Fruit fly (Drosophila melanogaster) whole organism, embryonic: ENCODE measurements around the gene CG13373.

ENCODE experiments used
- CG11723 ChIP-seq: fragments of 200-800 bp; sonication (Bioruptor generic); optimal IDR thresholded peaks from 2 replicates; lab custom pipeline; 2017; ENCODE audit warnings: missing biosample characterization, mild to moderate bottlenecking, missing genetic modification characterization
- CG12104 ChIP-seq: fragments of 200-800 bp; sonication (Bioruptor generic); optimal IDR thresholded peaks from 3 replicates; lab custom pipeline; 2016; ENCODE audit warnings: missing biosample characterization, missing genetic modification characterization
- CG12219 ChIP-seq: fragments of 200-800 bp; sonication (Bioruptor generic); optimal IDR thresholded peaks from 3 replicates; lab custom pipeline; 2018; ENCODE audit warnings: missing biosample characterization, mild to moderate bottlenecking, missing genetic modification characterization
- CG12769 ChIP-seq: fragments of 200-800 bp; sonication (Bioruptor generic); optimal IDR thresholded peaks from 2 replicates; lab custom pipeline; 2019; ENCODE audit warnings: missing biosample characterization, mild to moderate bottlenecking, missing genetic modification characterization, moderate library complexity
- CG13624 ChIP-seq: fragments of 200-800 bp; sonication (Bioruptor generic); optimal IDR thresholded peaks from 2 replicates; lab custom pipeline; 2016; ENCODE audit warnings: missing biosample characterization, missing genetic modification characterization
- CG13775 ChIP-seq: fragments of 200-800 bp; sonication (Bioruptor generic); optimal IDR thresholded peaks from 3 replicates; lab custom pipeline; 2017; ENCODE audit warnings: missing biosample characterization, mild to moderate bottlenecking, missing genetic modification characterization
- CG13894 ChIP-seq: fragments of 200-800 bp; sonication (Bioruptor generic); optimal IDR thresholded peaks from 3 replicates; lab custom pipeline; 2018; ENCODE audit warnings: missing biosample characterization, mild to moderate bottlenecking, missing genetic modification characterization, moderate library complexity
- CG15479 ChIP-seq: fragments of 200-800 bp; sonication (Bioruptor generic); optimal IDR thresholded peaks from 3 replicates; lab custom pipeline; 2019; ENCODE audit warnings: missing biosample characterization, mild to moderate bottlenecking, missing genetic modification characterization, moderate library complexity
- CG18011 ChIP-seq: fragments of 200-800 bp; sonication (Bioruptor generic); optimal IDR thresholded peaks from 2 replicates; lab custom pipeline; 2017; ENCODE audit warnings: missing biosample characterization, missing genetic modification characterization, mild to moderate bottlenecking, moderate library complexity, missing genotype
- CG2116 ChIP-seq: fragments of 200-800 bp; sonication (Bioruptor generic); optimal IDR thresholded peaks from 3 replicates; lab custom pipeline; 2018; ENCODE audit warnings: missing biosample characterization, mild to moderate bottlenecking, missing genetic modification characterization
- CG2712 ChIP-seq: fragments of 200-800 bp; optimal IDR thresholded peaks from 3 replicates; lab custom pipeline; 2019; ENCODE audit warnings: missing biosample characterization, mild to moderate bottlenecking, missing genetic modification characterization, moderate library complexity
- CG30403 ChIP-seq: fragments of 200-800 bp; sonication (Bioruptor generic); optimal IDR thresholded peaks from 3 replicates; lab custom pipeline; 2016; ENCODE audit warnings: missing biosample characterization, missing genetic modification characterization
- CG34224 ChIP-seq: fragments of 200-800 bp; sonication (Bioruptor generic); IDR thresholded peaks from 3 replicates; pipeline ENCODE4 v1.3.6; 2022; ENCODE audit warnings: missing biosample characterization, missing genetic modification characterization; ENCODE audit not compliant: partially characterized antibody
- CG4707 ChIP-seq: fragments of 200-800 bp; sonication (Bioruptor generic); optimal IDR thresholded peaks from 2 replicates; lab custom pipeline; 2018; ENCODE audit warnings: missing biosample characterization, mild to moderate bottlenecking, missing genetic modification characterization, moderate library complexity
- CG4854 ChIP-seq: fragments of 200-800 bp; sonication (Bioruptor generic); optimal IDR thresholded peaks from 2 replicates; lab custom pipeline; 2016; ENCODE audit warnings: missing biosample characterization, missing genetic modification characterization, inconsistent platforms
- CG7839 ChIP-seq: fragments of 200-800 bp; sonication (Bioruptor generic); optimal IDR thresholded peaks from 3 replicates; lab custom pipeline; 2018; ENCODE audit warnings: missing biosample characterization, mild to moderate bottlenecking, missing genetic modification characterization, moderate library complexity
- CG8281 ChIP-seq: fragments of 200-800 bp; sonication (Bioruptor generic); optimal IDR thresholded peaks from 2 replicates; lab custom pipeline; 2018; ENCODE audit warnings: missing biosample characterization, mild to moderate bottlenecking, missing genetic modification characterization, moderate library complexity
- CG8765 ChIP-seq: fragments of 200-800 bp; sonication (Bioruptor generic); IDR thresholded peaks from 2 replicates; pipeline ENCODE4 v1.3.6; 2022; ENCODE audit warnings: missing biosample characterization, missing genetic modification characterization
- CG9215 ChIP-seq: fragments of 200-800 bp; sonication (Bioruptor generic); IDR thresholded peaks from 2 replicates; pipeline ENCODE4 v1.3.6; 2022; ENCODE audit warnings: missing biosample characterization, missing genetic modification characterization
- CG9876 ChIP-seq: fragments of 200-800 bp; sonication (Bioruptor generic); optimal IDR thresholded peaks from 2 replicates; lab custom pipeline; 2016; ENCODE audit warnings: missing biosample characterization, missing genetic modification characterization
- CHES-1-like ChIP-seq: fragments of 200-800 bp; sonication (Bioruptor generic); optimal IDR thresholded peaks from 2 replicates; lab custom pipeline; 2016; ENCODE audit warnings: missing biosample characterization, missing genetic modification characterization
- Camta ChIP-seq: fragments of 200-800 bp; sonication (Bioruptor generic); optimal IDR thresholded peaks from 2 replicates; lab custom pipeline; 2016; ENCODE audit warnings: missing biosample characterization, missing genetic modification characterization
- Dek ChIP-seq: fragments of 200-800 bp; sonication (Bioruptor generic); optimal IDR thresholded peaks from 3 replicates; lab custom pipeline; 2019; ENCODE audit warnings: missing biosample characterization, mild to moderate bottlenecking, missing genetic modification characterization, moderate library complexity
- Doc3 ChIP-seq: fragments of 200-800 bp; sonication (Bioruptor generic); IDR thresholded peaks from 3 replicates; pipeline ENCODE4 v1.3.6; 2022; ENCODE audit warnings: missing biosample characterization, missing genetic modification characterization; ENCODE audit not compliant: partially characterized antibody
- Hand ChIP-seq: fragments of 200-800 bp; sonication (Bioruptor generic); optimal IDR thresholded peaks from 2 replicates; lab custom pipeline; 2017; ENCODE audit warnings: mild to moderate bottlenecking, missing biosample characterization, missing genetic modification reagents, missing genetic modification characterization
- Hmr ChIP-seq: fragments of 200-800 bp; sonication (Bioruptor generic); optimal IDR thresholded peaks from 3 replicates; lab custom pipeline; 2017; ENCODE audit warnings: mild to moderate bottlenecking, missing biosample characterization, missing genetic modification reagents, missing genetic modification characterization
- Jarid2 ChIP-seq: fragments of 200-800 bp; sonication (Bioruptor generic); optimal IDR thresholded peaks from 3 replicates; lab custom pipeline; 2017; ENCODE audit warnings: mild to moderate bottlenecking, missing biosample characterization, missing genetic modification reagents, missing genetic modification characterization
- MESR4 ChIP-seq: fragments of 200-800 bp; sonication (Bioruptor generic); optimal IDR thresholded peaks from 2 replicates; lab custom pipeline; 2018; ENCODE audit warnings: missing biosample characterization, mild to moderate bottlenecking, missing genetic modification characterization, moderate library complexity
- Oaz ChIP-seq: fragments of 200-800 bp; sonication (Bioruptor generic); IDR thresholded peaks from 2 replicates; pipeline ENCODE4 v1.3.6; 2022; ENCODE audit warnings: missing biosample characterization, missing genetic modification characterization
- Ravus ChIP-seq: fragments of 200-800 bp; sonication (Bioruptor generic); IDR thresholded peaks from 2 replicates; pipeline ENCODE4 v1.3.6; 2022; ENCODE audit warnings: missing biosample characterization, missing genetic modification characterization
- Sry-δ ChIP-seq: fragments of 200-800 bp; sonication (Bioruptor generic); optimal IDR thresholded peaks from 2 replicates; lab custom pipeline; 2016; ENCODE audit warnings: missing biosample characterization, missing genetic modification characterization
- Trl ChIP-seq, 3 experiments: fragments of >200 bp in 2 of 3; fragments of 200-800 bp in 1 of 3; sonication (Bioruptor generic) in 1 of 3; optimal IDR thresholded peaks; 2 replicates in 1 of 3; 3 replicates in 2 of 3; lab custom pipeline; 2016 to 2017; ENCODE audit warnings: missing biosample characterization in 1 of 3, missing genetic modification characterization in 1 of 3
- Usf ChIP-seq: fragments of 200-800 bp; sonication (Bioruptor generic); optimal IDR thresholded peaks from 2 replicates; lab custom pipeline; 2017; ENCODE audit warnings: missing genotype, missing biosample characterization, missing genetic modification characterization
- br ChIP-seq: fragments of >200 bp; optimal IDR thresholded peaks from 2 replicates; lab custom pipeline; 2017
- cas ChIP-seq: fragments of 200-800 bp; sonication (Bioruptor generic); IDR thresholded peaks from 2 replicates; pipeline ENCODE4 v1.3.6; 2022; ENCODE audit warnings: missing biosample characterization, missing genetic modification characterization
- cato ChIP-seq: fragments of 200-800 bp; sonication (Bioruptor generic); optimal IDR thresholded peaks from 2 replicates; lab custom pipeline; 2016; ENCODE audit warnings: missing biosample characterization, missing genetic modification characterization, borderline replicate concordance
- ems ChIP-seq: fragments of 200-800 bp; sonication (Bioruptor generic); optimal IDR thresholded peaks from 3 replicates; lab custom pipeline; 2016; ENCODE audit warnings: missing biosample characterization, missing genetic modification characterization
- exex ChIP-seq: fragments of 200-800 bp; sonication (Bioruptor generic); optimal IDR thresholded peaks from 4 replicates; lab custom pipeline; 2018; ENCODE audit warnings: missing biosample characterization, mild to moderate bottlenecking, missing genetic modification characterization, moderate library complexity
- gsb ChIP-seq: fragments of 200-800 bp; sonication (Bioruptor generic); IDR thresholded peaks from 2 replicates; pipeline ENCODE4 v1.3.6; 2022; ENCODE audit warnings: missing biosample characterization, missing genetic modification characterization
- ham ChIP-seq: fragments of 200-800 bp; sonication (Bioruptor generic); IDR thresholded peaks from 2 replicates; pipeline ENCODE4 v1.3.6; 2022; ENCODE audit warnings: missing biosample characterization, missing genetic modification characterization
- jumu ChIP-seq: fragments of 200-800 bp; sonication (Bioruptor generic); optimal IDR thresholded peaks from 3 replicates; lab custom pipeline; 2016; ENCODE audit warnings: missing biosample characterization, missing genetic modification characterization
- lab ChIP-seq: fragments of 200-800 bp; sonication (Bioruptor generic); optimal IDR thresholded peaks from 3 replicates; lab custom pipeline; 2017; ENCODE audit warnings: missing biosample characterization, missing genetic modification characterization, mild to moderate bottlenecking, moderate library complexity, missing genetic modification reagents
- mam ChIP-seq: fragments of 200-800 bp; sonication (Bioruptor generic); optimal IDR thresholded peaks from 3 replicates; lab custom pipeline; 2016; ENCODE audit warnings: missing biosample characterization, missing genetic modification characterization
- odd ChIP-seq: fragments of 200-800 bp; sonication (Bioruptor generic); optimal IDR thresholded peaks from 2 replicates; lab custom pipeline; 2017; ENCODE audit warnings: missing biosample characterization, mild to moderate bottlenecking, missing genetic modification characterization
- repo ChIP-seq: fragments of 200-800 bp; sonication (Bioruptor generic); optimal IDR thresholded peaks from 2 replicates; lab custom pipeline; 2016; ENCODE audit warnings: missing biosample characterization, missing genetic modification characterization
- row ChIP-seq: fragments of 200-800 bp; sonication (Bioruptor generic); IDR thresholded peaks from 3 replicates; pipeline ENCODE4 v1.3.6; 2022; ENCODE audit warnings: missing biosample characterization, missing genetic modification characterization
- seq ChIP-seq: fragments of 200-800 bp; sonication (Bioruptor generic); IDR thresholded peaks from 2 replicates; pipeline ENCODE4 v1.3.6; 2022; ENCODE audit warnings: missing biosample characterization, missing genetic modification characterization
- slbo ChIP-seq: fragments of 200-800 bp; sonication (Bioruptor generic); IDR thresholded peaks from 2 replicates; pipeline ENCODE4 v1.3.6; 2022; ENCODE audit warnings: missing biosample characterization, missing genetic modification characterization
- sob ChIP-seq: fragments of 200-800 bp; sonication (Bioruptor generic); IDR thresholded peaks from 2 replicates; pipeline ENCODE4 v1.3.6; 2022; ENCODE audit warnings: missing biosample characterization, missing genetic modification characterization
- tin ChIP-seq: fragments of 200-800 bp; sonication (Bioruptor generic); optimal IDR thresholded peaks from 3 replicates; lab custom pipeline; 2016; ENCODE audit warnings: missing biosample characterization, missing genetic modification characterization
- yki ChIP-seq: fragments of >200 bp; optimal IDR thresholded peaks from 3 replicates; lab custom pipeline; 2018

CG13373 gene

DNA sequence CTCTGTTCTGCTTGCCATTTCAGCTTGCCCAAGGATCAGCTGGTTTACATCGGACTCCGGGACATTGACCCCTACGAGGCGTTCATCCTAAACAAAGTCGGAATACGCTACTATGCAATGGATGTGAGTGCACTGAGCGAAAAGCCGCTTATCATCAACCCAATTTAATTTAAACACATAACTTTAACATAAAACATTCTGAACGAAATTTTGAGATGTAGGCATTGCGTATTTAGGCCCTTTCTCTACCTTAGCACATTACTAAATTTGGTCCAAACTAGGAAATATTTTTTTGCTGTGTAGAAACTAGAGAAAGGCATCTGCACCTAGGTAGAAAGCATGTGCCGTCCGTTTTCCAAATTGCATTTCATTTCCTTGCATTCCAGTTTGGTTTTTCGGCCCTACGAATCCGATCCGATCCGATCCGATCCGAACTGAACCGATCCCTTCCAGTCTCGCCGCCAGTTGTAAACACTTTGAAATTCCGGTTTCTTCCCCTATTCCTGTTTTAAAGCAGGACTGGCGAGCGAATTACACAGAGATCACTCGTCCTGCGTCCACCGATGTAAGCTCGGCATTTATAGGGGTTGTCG, 49.8 kb downstream of the CG13373 start (continued):
- peak; percentile 33 for TF ChIP-seq CG12219 (GFP tag; lab: Kevin White, UChicago)
- no peak for TF ChIP-seq odd (GFP tag; lab: Kevin White, UChicago)
- no peak for TF ChIP-seq cas
- no peak for TF ChIP-seq CG9876 (GFP tag; lab: Kevin White, UChicago)
- no peak for TF ChIP-seq ham (GFP tag; lab: Robert Waterston, UW)
- peak; percentile 72 for TF ChIP-seq CG13775 (GFP tag; lab: Kevin White, UChicago)
- peak; percentile 79 for TF ChIP-seq CG15479 (GFP tag; lab: Kevin White, UChicago)
- no peak for TF ChIP-seq Oaz (GFP tag; lab: Robert Waterston, UW)
- TF ChIP-seq CG4707 (GFP tag; lab: Kevin White, UChicago), result no peak
- peak; percentile 57 for TF ChIP-seq jumu (GFP tag; lab: Kevin White, UChicago)
- TF ChIP-seq CG7839 (tag; lab: Kevin White, UChicago), result peak; percentile 58
- TF ChIP-seq CG8281, result no peak
- no peak for TF ChIP-seq Hand (GFP tag; lab: Kevin White, UChicago)
- no peak for TF ChIP-seq cato
- peak; percentile 59 for TF ChIP-seq repo (GFP tag; lab: Kevin White, UChicago)
- TF ChIP-seq Sry-δ (GFP tag; lab: Kevin White, UChicago), result peak; percentile 20
- no peak for TF ChIP-seq CG12769 (tag; lab: Kevin White, UChicago)
- peak; percentile 45 for TF ChIP-seq CG30403 (GFP tag; lab: Kevin White, UChicago)
- TF ChIP-seq Usf (GFP tag; lab: Kevin White, UChicago), result peak; percentile 71
- TF ChIP-seq CG2712 (tag; lab: Kevin White, UChicago), result peak; percentile 83
- TF ChIP-seq CG13624 (GFP tag; lab: Kevin White, UChicago), result peak; percentile 31
- peak; percentile 31 for TF ChIP-seq CHES-1-like (GFP tag; lab: Kevin White, UChicago)
- no peak for TF ChIP-seq Jarid2 (GFP tag; lab: Kevin White, UChicago)
- peak; percentile 15 for TF ChIP-seq CG2116 (GFP tag; lab: Kevin White, UChicago)
- TF ChIP-seq Dek (tag; lab: Kevin White, UChicago), result no peak
- peak; percentile 93 for TF ChIP-seq CG8765 (GFP tag; lab: Robert Waterston, UW)
- no peak for TF ChIP-seq MESR4 (GFP tag; lab: Kevin White, UChicago)
- no peak for TF ChIP-seq sob (GFP tag; lab: Robert Waterston, UW)
- peak; percentile 65 for TF ChIP-seq tin (GFP tag; lab: Kevin White, UChicago)
- peak; percentile 25 for TF ChIP-seq CG13894
- no peak for TF ChIP-seq Hmr
- TF ChIP-seq exex, result no peak
- TF ChIP-seq CG12104, result no peak
- TF ChIP-seq yki (lab: Kevin White, UChicago), result no peak
- no peak for TF ChIP-seq slbo (GFP tag; lab: Robert Waterston, UW)
- no peak for TF ChIP-seq CG11723 (GFP tag; lab: Kevin White, UChicago)
- peak; percentile 7 for TF ChIP-seq ems (GFP tag; lab: Kevin White, UChicago)
- TF ChIP-seq br (lab: Kevin White, UChicago), result no peak
- no peak for TF ChIP-seq seq
- TF ChIP-seq Trl (optimal IDR thresholded peaks at IDR 0.05; lab: Kevin White, UChicago), result no peak
- TF ChIP-seq Trl (GFP tag; optimal IDR thresholded peaks at IDR 0.05; lab: Kevin White, UChicago), result peak; percentile 76
- TF ChIP-seq CG18011, result no peak
- TF ChIP-seq Ravus (GFP tag; lab: Robert Waterston, UW), result no peak
- no peak for TF ChIP-seq lab
- TF ChIP-seq CG34224 (GFP tag; lab: Robert Waterston, UW), result no peak
- TF ChIP-seq gsb (GFP tag; lab: Robert Waterston, UW), result no peak
- TF ChIP-seq CG9215, result no peak; the same call in 1 of the 2 replicates
- TF ChIP-seq row (GFP tag; lab: Robert Waterston, UW), result peak; percentile 61
- peak; percentile 71 for TF ChIP-seq Camta (GFP tag; lab: Kevin White, UChicago)
- peak; percentile 28 for TF ChIP-seq mam (GFP tag; lab: Kevin White, UChicago)
- TF ChIP-seq CG4854, result no peak
- no peak for TF ChIP-seq Doc3 (GFP tag; lab: Robert Waterston, UW)
